Worm (Caenorhabditis elegans) whole organism, young adult: Measurements from ENCODE around the gene abhd-14.

Experiments
- B0019.2 ChIP-seq: fragments of 200-800 bp; sonication (Bioruptor generic); conservative IDR thresholded peaks from 2 replicates; pipeline ENCODE4 v1.3.6; 2022; ENCODE audit warnings: missing genetic modification reagents, missing genetic modification characterization, missing compliant biosample characterization
- B0035.1 ChIP-seq: sonication (generic microtip); optimal IDR thresholded peaks from 2 replicates; lab custom pipeline; 2016; ENCODE audit warnings: missing genetic modification characterization, mild to moderate bottlenecking, missing compliant biosample characterization, missing genotype, missing genetic modification reagents
- B0261.1 ChIP-seq: sonication (generic microtip); optimal IDR thresholded peaks from 2 replicates; lab custom pipeline; 2016; ENCODE audit warnings: mild to moderate bottlenecking, missing genetic modification characterization, moderate library complexity, missing compliant biosample characterization
- C06A6.2 ChIP-seq: fragments of 200-800 bp; sonication (Bioruptor generic); conservative IDR thresholded peaks from 2 replicates; pipeline ENCODE4 v1.3.6; 2022; ENCODE audit warnings: missing genetic modification characterization, missing compliant biosample characterization
- D2030.7 ChIP-seq: fragments of 200-800 bp; sonication (Bioruptor generic); IDR thresholded peaks from 2 replicates; pipeline ENCODE4 v1.3.6; 2022; ENCODE audit warnings: missing genetic modification reagents, missing genetic modification characterization, missing compliant biosample characterization
- F10E7.11 ChIP-seq: sonication (generic microtip); optimal IDR thresholded peaks from 2 replicates; lab custom pipeline; 2017; ENCODE audit warnings: mild to moderate bottlenecking, missing genetic modification characterization, moderate library complexity, missing compliant biosample characterization
- F22D6.2 ChIP-seq: sonication (generic microtip); optimal IDR thresholded peaks from 2 replicates; lab custom pipeline; 2016; ENCODE audit warnings: mild to moderate bottlenecking, missing genetic modification characterization, missing compliant biosample characterization
- F39B2.1 ChIP-seq: fragments of 200-800 bp; sonication (Bioruptor generic); IDR thresholded peaks from 2 replicates; pipeline ENCODE4 v1.3.6; 2022; ENCODE audit warnings: missing genetic modification reagents, missing genetic modification characterization, missing compliant biosample characterization
- T26A5.8 ChIP-seq: sonication (generic microtip); optimal IDR thresholded peaks from 2 replicates; lab custom pipeline; 2016; ENCODE audit warnings: missing genetic modification characterization, missing compliant biosample characterization
- Y67H2A.10 ChIP-seq: fragments of 200-800 bp; sonication (Bioruptor generic); conservative IDR thresholded peaks from 2 replicates; pipeline ENCODE4 v1.3.6; 2022; ENCODE audit warnings: missing genetic modification reagents, missing genetic modification characterization, missing compliant biosample characterization
- Y95B8A.8 ChIP-seq: fragments of 200-800 bp; sonication (Bioruptor generic); IDR thresholded peaks from 2 replicates; pipeline ENCODE4 v1.3.6; 2022; ENCODE audit warnings: missing genetic modification reagents, missing genetic modification characterization, missing compliant biosample characterization
- ZK185.1 ChIP-seq: sonication (generic microtip); optimal IDR thresholded peaks from 2 replicates; lab custom pipeline; 2016; ENCODE audit warnings: mild to moderate bottlenecking, missing genetic modification characterization, missing compliant biosample characterization; ENCODE audit not compliant: poor library complexity, severe bottlenecking
- attf-5 ChIP-seq: fragments of 200-800 bp; sonication (Bioruptor generic); optimal IDR thresholded peaks from 2 replicates; lab custom pipeline; 2018; ENCODE audit warnings: mild to moderate bottlenecking, missing genetic modification characterization, missing compliant biosample characterization
- cebp-2 ChIP-seq: fragments of 200-800 bp; sonication (Bioruptor generic); IDR thresholded peaks from 2 replicates; pipeline ENCODE4 v1.3.6; 2022; ENCODE audit warnings: missing genetic modification characterization, missing compliant biosample characterization
- ceh-40 ChIP-seq: fragments of 200-800 bp; sonication (Bioruptor generic); IDR thresholded peaks from 2 replicates; pipeline ENCODE4 v1.3.6; 2022; ENCODE audit warnings: missing genetic modification characterization, missing compliant biosample characterization
- chd-7 ChIP-seq: sonication (generic microtip); optimal IDR thresholded peaks from 2 replicates; lab custom pipeline; 2016; ENCODE audit warnings: mild to moderate bottlenecking, missing genetic modification characterization, moderate library complexity, missing compliant biosample characterization
- die-1 ChIP-seq: sonication (generic microtip); optimal IDR thresholded peaks from 2 replicates; lab custom pipeline; 2016; ENCODE audit warnings: missing genotype, mild to moderate bottlenecking, missing genetic modification characterization, missing compliant biosample characterization
- dox-1 ChIP-seq: fragments of 200-800 bp; sonication (Bioruptor generic); IDR thresholded peaks from 2 replicates; pipeline ENCODE4 v1.3.6; 2022; ENCODE audit warnings: missing genetic modification reagents, missing genetic modification characterization, missing compliant biosample characterization
- efl-1 ChIP-seq: fragments of 150-350 bp; optimal IDR thresholded peaks from 2 replicates; lab custom pipeline; 2014; ENCODE audit warnings: missing biosample characterization, missing genetic modification reagents, missing genetic modification characterization
- gei-17 ChIP-seq: fragments of 200-800 bp; sonication (Bioruptor generic); optimal IDR thresholded peaks from 2 replicates; lab custom pipeline; 2018; ENCODE audit warnings: mild to moderate bottlenecking, missing genetic modification characterization, missing compliant biosample characterization
- him-1 ChIP-seq: sonication (generic microtip); optimal IDR thresholded peaks from 2 replicates; lab custom pipeline; 2016; ENCODE audit warnings: missing genotype, missing genetic modification reagents, missing genetic modification characterization, missing compliant biosample characterization
- hlh-26 ChIP-seq: fragments of 200-800 bp; sonication (Bioruptor generic); conservative IDR thresholded peaks from 2 replicates; pipeline ENCODE4 v1.3.6; 2022; ENCODE audit warnings: missing genetic modification reagents, missing genetic modification characterization, missing compliant biosample characterization
- hmg-20 ChIP-seq: fragments of 200-800 bp; sonication (Bioruptor generic); IDR thresholded peaks from 2 replicates; pipeline ENCODE4 v1.3.6; 2022; ENCODE audit warnings: missing genetic modification reagents, missing genetic modification characterization, missing compliant biosample characterization
- lin-35 ChIP-seq, 3 experiments: fragments of 150-350 bp in 2 of 3; sonication (generic microtip) in 1 of 3; optimal IDR thresholded peaks; 2 replicates each; lab custom pipeline; 2014 to 2018; ENCODE audit warnings: missing biosample characterization in 3 of 3, missing genetic modification characterization in 3 of 3, missing genetic modification reagents in 3 of 3
- lin-54 ChIP-seq: fragments of 200-800 bp; sonication (Bioruptor generic); optimal IDR thresholded peaks from 2 replicates; lab custom pipeline; 2018; ENCODE audit warnings: mild to moderate bottlenecking, missing genetic modification characterization, missing compliant biosample characterization
- lsl-1 ChIP-seq: fragments of 200-800 bp; sonication (Bioruptor generic); optimal IDR thresholded peaks from 2 replicates; lab custom pipeline; 2018; ENCODE audit warnings: mild to moderate bottlenecking, missing genetic modification characterization, moderate library complexity, missing compliant biosample characterization
- madf-3 ChIP-seq: fragments of 200-800 bp; sonication (Bioruptor generic); IDR thresholded peaks from 2 replicates; pipeline ENCODE4 v1.3.6; 2022; ENCODE audit warnings: missing genetic modification reagents, missing genetic modification characterization, missing compliant biosample characterization
- mcd-1 ChIP-seq: fragments of 200-800 bp; sonication (Bioruptor generic); IDR thresholded peaks from 2 replicates; pipeline ENCODE4 v1.3.6; 2022; ENCODE audit warnings: missing genetic modification reagents, missing genetic modification characterization, missing compliant biosample characterization
- nfya-1 ChIP-seq: sonication (generic microtip); optimal IDR thresholded peaks from 2 replicates; lab custom pipeline; 2017; ENCODE audit warnings: antibody characterized with exemption, missing compliant biosample characterization, missing genetic modification characterization, borderline replicate concordance; ENCODE audit not compliant: insufficient read depth
- nhr-120 ChIP-seq: fragments of 200-800 bp; sonication (Bioruptor generic); IDR thresholded peaks from 2 replicates; pipeline ENCODE4 v1.3.6; 2022; ENCODE audit warnings: missing genetic modification characterization, missing compliant biosample characterization
- nhr-179 ChIP-seq: sonication (generic microtip); optimal IDR thresholded peaks from 2 replicates; lab custom pipeline; 2016; ENCODE audit warnings: mild to moderate bottlenecking, missing genetic modification characterization, missing compliant biosample characterization
- nhr-80 ChIP-seq: sonication (generic microtip); optimal IDR thresholded peaks from 2 replicates; lab custom pipeline; 2016; ENCODE audit warnings: missing genetic modification characterization, missing compliant biosample characterization
- pha-4 ChIP-seq: fragments of 150-350 bp; sonication (generic microtip); optimal IDR thresholded peaks from 2 replicates; lab custom pipeline; 2014; ENCODE audit warnings: missing biosample characterization, missing genetic modification reagents, missing genetic modification characterization
- rpc-1 ChIP-seq, 2 experiments: fragments of 150-350 bp in 1 of 2; sonication (generic microtip) in 1 of 2; optimal IDR thresholded peaks; 2 replicates each; lab custom pipeline; 2014 to 2018; ENCODE audit warnings: missing biosample characterization in 1 of 2, missing genetic modification characterization in 1 of 2, missing genetic modification reagents in 1 of 2, missing genotype in 1 of 2
- snpc-4 ChIP-seq, 5 experiments: fragments of 150-350 bp in 1 of 5; sonication (generic microtip) in 4 of 5; optimal IDR thresholded peaks; 2 replicates each; lab custom pipeline; 2014 to 2018; ENCODE audit warnings: missing genetic modification characterization in 5 of 5, missing biosample characterization in 3 of 5, antibody characterized with exemption in 2 of 5, mild to moderate bottlenecking in 2 of 5, missing compliant biosample characterization in 2 of 5, missing genotype in 2 of 5, moderate library complexity in 2 of 5, missing genetic modification reagents in 1 of 5
- somi-1 ChIP-seq: fragments of 200-800 bp; sonication (Bioruptor generic); optimal IDR thresholded peaks from 2 replicates; lab custom pipeline; 2018; ENCODE audit warnings: mild to moderate bottlenecking, missing genetic modification characterization, missing compliant biosample characterization
- tbp1 ChIP-seq: fragments of 200-800 bp; sonication (Bioruptor generic); optimal IDR thresholded peaks from 2 replicates; lab custom pipeline; 2018; ENCODE audit warnings: mild to moderate bottlenecking, missing genetic modification characterization, missing compliant biosample characterization
- unc-62 ChIP-seq: fragments of 150-350 bp; optimal IDR thresholded peaks from 2 replicates; lab custom pipeline; 2014; ENCODE audit warnings: missing biosample characterization, missing genetic modification reagents, missing genetic modification characterization
- zfh-2 ChIP-seq: fragments of 200-800 bp; sonication (Bioruptor generic); conservative IDR thresholded peaks from 2 replicates; pipeline ENCODE4 v1.3.6; 2022; ENCODE audit warnings: missing genetic modification reagents, missing genetic modification characterization, missing compliant biosample characterization
- zim-3 ChIP-seq: sonication (generic microtip); optimal IDR thresholded peaks from 2 replicates; lab custom pipeline; 2017; ENCODE audit warnings: mild to moderate bottlenecking, missing genetic modification characterization, moderate library complexity, missing compliant biosample characterization
- ztf-25 ChIP-seq: fragments of 200-800 bp; sonication (Bioruptor generic); IDR thresholded peaks from 2 replicates; pipeline ENCODE4 v1.3.6; 2022; ENCODE audit warnings: missing genetic modification reagents, missing genetic modification characterization, missing compliant biosample characterization
- ztf-3 ChIP-seq: fragments of 200-800 bp; sonication (Bioruptor generic); optimal IDR thresholded peaks from 2 replicates; lab custom pipeline; 2018; ENCODE audit warnings: mild to moderate bottlenecking, missing genetic modification characterization, missing compliant biosample characterization

Gene abhd-14

ce11 chrIV:1044287-1044686 lies 14.4 kb upstream of the abhd-14 start, which contains the start of gene Y55F3AM.11:
TSS of gene Y55F3AM.11 (minus strand) at chrIV:1044387.
- TF ChIP-seq gei-17 (no peak), rpc-1 (optimal IDR thresholded peaks at IDR 0.05; lab: Kevin White, UChicago) (no peak), rpc-1 (tag; optimal IDR thresholded peaks at IDR 0.05; lab: Kevin White, UChicago) (no peak)

- TF ChIP-seq mcd-1 (peak; percentile 67), zim-3 (tag; lab: Kevin White, UChicago) (no peak)
Observed at ce11 chrIV:1040537-1040936, 10.7 kb upstream of the abhd-14 start.

ce11 chrIV:1038516-1038915 lies 8.7 kb upstream of the abhd-14 start:
- no peak for TF ChIP-seq D2030.7 (GFP tag; lab: Robert Waterston, UW)
- TF ChIP-seq nhr-179 (tag; lab: Kevin White, UChicago): no peak
- TF ChIP-seq lsl-1: no peak
- no peak for TF ChIP-seq ZK185.1 (tag; lab: Kevin White, UChicago)
- no peak for TF ChIP-seq attf-5 (GFP tag; lab: Kevin White, UChicago)
- TF ChIP-seq mcd-1: no peak
- no peak for TF ChIP-seq ztf-25 (GFP tag; lab: Robert Waterston, UW)
- TF ChIP-seq F39B2.1 (GFP tag; lab: Robert Waterston, UW): no peak
- no peak for TF ChIP-seq hlh-26
- TF ChIP-seq hmg-20 (GFP tag; lab: Robert Waterston, UW): no peak
- no peak for TF ChIP-seq T26A5.8
- TF ChIP-seq nfya-1: no peak
- no peak for TF ChIP-seq pha-4 (tag; lab: Kevin White, UChicago)
- no peak for TF ChIP-seq tbp1 (GFP tag; lab: Kevin White, UChicago)

- TF ChIP-seq die-1 (tag; lab: Kevin White, UChicago) (no peak), tbp1 (GFP tag; lab: Kevin White, UChicago) (no peak), nhr-120 (GFP tag; lab: Robert Waterston, UW) (no peak), ztf-3 (GFP tag; lab: Kevin White, UChicago) (no peak), nhr-80 (tag; lab: Kevin White, UChicago) (peak; percentile 89)
Observed at ce11 chrIV:1035108-1035507, 5.3 kb upstream of the abhd-14 start.

- TF ChIP-seq chd-7 (no peak), rpc-1 (optimal IDR thresholded peaks at IDR 0.05; lab: Kevin White, UChicago) (no peak), rpc-1 (tag; optimal IDR thresholded peaks at IDR 0.05; lab: Kevin White, UChicago) (no peak), B0261.1 (tag; lab: Kevin White, UChicago) (no peak), him-1 (tag; lab: Kevin White, UChicago) (peak; percentile 54), snpc-4 (GFP tag; optimal IDR thresholded peaks at IDR 0.05; lab: Kevin White, UChicago) (no peak), snpc-4 (tag; optimal IDR thresholded peaks at IDR 0.05; lab: Kevin White, UChicago) (no peak), lin-35 (GFP tag; optimal IDR thresholded peaks at IDR 0.05; lab: Kevin White, UChicago) (no peak), cebp-2 (GFP tag; lab: Robert Waterston, UW) (peak; percentile 62; the same call in 1 of the 2 replicates), lin-54 (GFP tag; lab: Kevin White, UChicago) (no peak), F10E7.11 (tag; lab: Kevin White, UChicago) (no peak), unc-62 (GFP tag; lab: Kevin White, UChicago) (no peak), C06A6.2 (no peak), zfh-2 (GFP tag; lab: Robert Waterston, UW) (peak; percentile 53), mcd-1 (peak; percentile 34; the same call in 1 of the 2 replicates), efl-1 (GFP tag; lab: Kevin White, UChicago) (no peak), madf-3 (GFP tag; lab: Robert Waterston, UW) (no peak), Y95B8A.8 (GFP tag; lab: Robert Waterston, UW) (no peak), ceh-40 (no peak), F22D6.2 (tag; lab: Kevin White, UChicago) (no peak), somi-1 (GFP tag; lab: Kevin White, UChicago) (no peak), B0019.2 (GFP tag; lab: Robert Waterston, UW) (no peak), dox-1 (GFP tag; lab: Robert Waterston, UW) (0 out of 2 replicates have a peak, but pooled peaks have one; percentile 20), Y67H2A.10 (GFP tag; lab: Robert Waterston, UW) (no peak), hmg-20 (GFP tag; lab: Robert Waterston, UW) (0 out of 2 replicates have a peak, but pooled peaks have one; percentile 14), B0035.1 (tag; lab: Kevin White, UChicago) (no peak)
Observed at ce11 chrIV:1019801-1020200, 10.0 kb downstream of the abhd-14 start.
